Worm (Caenorhabditis elegans): Measurements from ENCODE around the gene ttb-1.

ce11 chrV:152156-152555 is 4.5 kb upstream of the ttb-1 start:
- TF ChIP-seq flt-1 (GFP tag; IDR thresholded peaks at IDR 0.05) (0 out of 2 replicates have a peak, but pooled peaks have one; percentile 41), ztf-29 (GFP tag; IDR thresholded peaks at IDR 0.05) (no peak), klf-2 (GFP tag; conservative IDR thresholded peaks at IDR 0.05) (no peak)
